Worm (Caenorhabditis elegans) whole organism, early embryonic: ENCODE measurements around the gene Y105C5B.19.

Experiments
- B0310.2 ChIP-seq: sonication (generic microtip); optimal IDR thresholded peaks from 2 replicates; lab custom pipeline; 2016; ENCODE audit warnings: mild to moderate bottlenecking, missing genetic modification characterization, missing compliant biosample characterization
- aly-1 ChIP-seq: sonication (generic microtip); optimal IDR thresholded peaks from 2 replicates; lab custom pipeline; 2016; ENCODE audit warnings: missing genetic modification characterization, missing compliant biosample characterization
- ama-1 ChIP-seq: fragments of 150-350 bp; optimal IDR thresholded peaks from 2 replicates; lab custom pipeline; 2014
- ceh-13 ChIP-seq: fragments of 200-800 bp; sonication (Bioruptor generic); optimal IDR thresholded peaks from 2 replicates; lab custom pipeline; 2018; ENCODE audit warnings: mild to moderate bottlenecking, missing genetic modification characterization, missing compliant biosample characterization
- ets-7 ChIP-seq: sonication (generic microtip); optimal IDR thresholded peaks from 2 replicates; lab custom pipeline; 2016; ENCODE audit warnings: missing genotype, missing genetic modification characterization, missing compliant biosample characterization
- flt-1 ChIP-seq: fragments of 200-800 bp; sonication (Bioruptor generic); IDR thresholded peaks from 2 replicates; pipeline ENCODE4 v1.3.6; 2022; ENCODE audit warnings: missing genetic modification characterization, missing compliant biosample characterization
- hmg-4 ChIP-seq: fragments of 200-800 bp; sonication (Bioruptor generic); optimal IDR thresholded peaks from 2 replicates; lab custom pipeline; 2018; ENCODE audit warnings: mild to moderate bottlenecking, missing genetic modification characterization, missing compliant biosample characterization
- pes-1 ChIP-seq: fragments of 200-800 bp; sonication (Bioruptor generic); IDR thresholded peaks from 2 replicates; pipeline ENCODE4 v1.3.6; 2022; ENCODE audit warnings: missing genetic modification reagents, missing genetic modification characterization, missing compliant biosample characterization
- scrt-1 ChIP-seq: fragments of 200-800 bp; sonication (Bioruptor generic); IDR thresholded peaks from 2 replicates; pipeline ENCODE4 v1.3.6; 2022; ENCODE audit warnings: missing genetic modification characterization, missing compliant biosample characterization
- sea-1 ChIP-seq: fragments of 200-800 bp; sonication (Bioruptor generic); conservative IDR thresholded peaks from 2 replicates; pipeline ENCODE4 v1.3.6; 2022; ENCODE audit warnings: missing genetic modification characterization, missing compliant biosample characterization
- tbx-11 ChIP-seq: fragments of 200-800 bp; sonication (Bioruptor generic); IDR thresholded peaks from 2 replicates; pipeline ENCODE4 v1.3.6; 2022; ENCODE audit warnings: missing genetic modification characterization, missing compliant biosample characterization
- tbx-37 ChIP-seq: fragments of 200-800 bp; sonication (Bioruptor generic); conservative IDR thresholded peaks from 2 replicates; pipeline ENCODE4 v1.3.6; 2022; ENCODE audit warnings: missing genetic modification reagents, missing genetic modification characterization, missing compliant biosample characterization

DNA sequence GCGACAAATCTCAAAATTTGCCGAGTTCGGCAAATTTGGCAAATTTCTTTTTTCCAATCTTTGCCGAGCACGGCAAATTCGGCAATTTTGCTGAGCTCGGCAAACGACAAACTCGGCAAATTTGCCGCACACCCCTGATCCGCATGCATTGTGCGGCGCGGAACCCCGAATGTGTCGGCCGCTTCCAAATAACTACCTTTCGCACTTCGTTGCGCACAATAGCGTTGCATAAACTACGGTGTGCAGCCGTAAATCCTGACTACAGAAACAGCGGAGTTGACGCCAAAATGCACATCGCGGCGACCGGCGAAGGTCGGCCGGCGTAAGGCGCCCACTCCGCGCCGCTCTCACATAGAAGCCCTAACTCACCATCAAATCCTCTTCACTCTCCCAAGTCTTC is 45.3 kb downstream of the Y105C5B.19 start:
- no peak for TF ChIP-seq tbx-11 (GFP tag; lab: Robert Waterston, UW)
- TF ChIP-seq sea-1, result no peak
- TF ChIP-seq ama-1, result no peak
- no peak for TF ChIP-seq pes-1 (GFP tag; lab: Robert Waterston, UW)
- no peak for TF ChIP-seq flt-1 (GFP tag; lab: Robert Waterston, UW)
- TF ChIP-seq hmg-4, result no peak
- TF ChIP-seq B0310.2, result no peak
- no peak for TF ChIP-seq ets-7
- TF ChIP-seq tbx-37 (GFP tag; lab: Robert Waterston, UW), result no peak
- TF ChIP-seq scrt-1 (GFP tag; lab: Robert Waterston, UW), result no peak
- TF ChIP-seq ceh-13 (GFP tag; lab: Kevin White, UChicago), result no peak
- no peak for TF ChIP-seq aly-1
